Fruit fly (Drosophila melanogaster): Measurements from ENCODE around the gene Grip163.

Grip163 gene

DNA sequence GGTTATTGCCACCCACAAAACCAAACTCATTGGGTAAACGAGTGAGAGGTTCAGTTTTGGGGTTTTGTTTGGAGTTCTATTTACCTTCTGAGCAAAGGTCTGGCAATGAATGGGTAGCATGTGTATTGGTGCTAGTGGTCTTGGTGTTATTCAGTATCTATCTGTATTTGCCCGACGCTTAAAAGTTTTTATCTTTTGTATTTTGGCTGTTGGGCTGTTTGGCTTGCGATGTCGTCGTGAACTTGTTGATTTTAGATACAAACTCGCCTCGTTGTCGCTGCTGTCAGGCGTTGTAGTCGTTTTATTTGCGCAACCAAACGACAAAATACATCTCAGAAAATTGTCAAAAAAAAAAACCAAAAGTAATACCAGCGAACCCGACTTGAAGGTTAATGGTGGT is 47.5 kb upstream of the Grip163 start (continued):
- TF ChIP-seq CG11695 (GFP tag; IDR thresholded peaks at IDR 0.05) (0 out of 3 replicates have a peak, but pooled peaks have one; percentile 24), CG32532 (GFP tag; IDR thresholded peaks at IDR 0.05) (0 out of 2 replicates have a peak, but pooled peaks have one; percentile 14), CG34422 (GFP tag; IDR thresholded peaks at IDR 0.05) (peak; percentile 37; the same call in 1 of the 3 replicates), pros (GFP tag; optimal IDR thresholded peaks at IDR 0.05) (no peak), mam (GFP tag; optimal IDR thresholded peaks at IDR 0.05) (no peak), pnt (GFP tag; optimal IDR thresholded peaks at IDR 0.05) (no peak), Fer1 (GFP tag; optimal IDR thresholded peaks at IDR 0.05) (peak; percentile 58), HLH3B (GFP tag; IDR thresholded peaks at IDR 0.05) (peak; percentile 24; the same call in 1 of the 2 replicates), Sox100B (GFP tag; optimal IDR thresholded peaks at IDR 0.05) (peak; percentile 31), esg (GFP tag; conservative IDR thresholded peaks at IDR 0.05) (no peak), hkb (optimal IDR thresholded peaks at IDR 0.05) (no peak), hkb (GFP tag; IDR thresholded peaks at IDR 0.05) (peak; percentile 58; the same call in 1 of the 2 replicates), PHDP (tag; optimal IDR thresholded peaks at IDR 0.05) (peak; percentile 32), kni (GFP tag; optimal IDR thresholded peaks at IDR 0.05) (peak; percentile 8), ci (GFP tag; IDR thresholded peaks at IDR 0.05) (peak; percentile 65; the same call in 2 of the 3 replicates), Meics (GFP tag; optimal IDR thresholded peaks at IDR 0.05) (peak; percentile 8), ewg (GFP tag; optimal IDR thresholded peaks at IDR 0.05) (no peak), CG4328 (GFP tag; optimal IDR thresholded peaks at IDR 0.05) (no peak), CG10209 (GFP tag; optimal IDR thresholded peaks at IDR 0.05) (peak; percentile 11), CG1647 (GFP tag; optimal IDR thresholded peaks at IDR 0.05) (peak; percentile 8), ase (GFP tag; IDR thresholded peaks at IDR 0.05) (no peak), HHEX (GFP tag; optimal IDR thresholded peaks at IDR 0.05) (no peak), Vsx1 (GFP tag; optimal IDR thresholded peaks at IDR 0.05) (no peak), lmd (GFP tag; IDR thresholded peaks at IDR 0.05) (no peak), CG7556 (GFP tag; optimal IDR thresholded peaks at IDR 0.05) (no peak), disco-r (GFP tag; optimal IDR thresholded peaks at IDR 0.05) (no peak), odd (GFP tag; optimal IDR thresholded peaks at IDR 0.05) (peak; percentile 30), CG4617 (GFP tag; optimal IDR thresholded peaks at IDR 0.05; ENCODE audit: borderline replicate concordance) (no peak), fu2 (GFP tag; optimal IDR thresholded peaks at IDR 0.05) (no peak), Neu2 (GFP tag; optimal IDR thresholded peaks at IDR 0.05; ENCODE audit: borderline replicate concordance) (no peak), CG3407 (GFP tag; optimal IDR thresholded peaks at IDR 0.05) (peak; percentile 36), CG8359 (GFP tag; optimal IDR thresholded peaks at IDR 0.05; ENCODE audit: borderline replicate concordance) (peak; percentile 7), CG2875 (GFP tag; optimal IDR thresholded peaks at IDR 0.05) (peak; percentile 3), CG15514 (GFP tag; optimal IDR thresholded peaks at IDR 0.05) (peak; percentile 47), CG10267 (tag; optimal IDR thresholded peaks at IDR 0.05) (no peak), Kr (GFP tag; optimal IDR thresholded peaks at IDR 0.05) (no peak), shn (GFP tag; optimal IDR thresholded peaks at IDR 0.05) (no peak), Dbx (GFP tag; IDR thresholded peaks at IDR 0.05) (no peak), Tbp (GFP tag; optimal IDR thresholded peaks at IDR 0.05) (no peak), Awh (GFP tag; IDR thresholded peaks at IDR 0.05) (peak; percentile 58), E2f2 (GFP tag; IDR thresholded peaks at IDR 0.05) (peak; percentile 33; the same call in 1 of the 2 replicates), CG14441 (GFP tag; IDR thresholded peaks at IDR 0.05) (0 out of 2 replicates have a peak, but pooled peaks have one; percentile 15)

DNA sequence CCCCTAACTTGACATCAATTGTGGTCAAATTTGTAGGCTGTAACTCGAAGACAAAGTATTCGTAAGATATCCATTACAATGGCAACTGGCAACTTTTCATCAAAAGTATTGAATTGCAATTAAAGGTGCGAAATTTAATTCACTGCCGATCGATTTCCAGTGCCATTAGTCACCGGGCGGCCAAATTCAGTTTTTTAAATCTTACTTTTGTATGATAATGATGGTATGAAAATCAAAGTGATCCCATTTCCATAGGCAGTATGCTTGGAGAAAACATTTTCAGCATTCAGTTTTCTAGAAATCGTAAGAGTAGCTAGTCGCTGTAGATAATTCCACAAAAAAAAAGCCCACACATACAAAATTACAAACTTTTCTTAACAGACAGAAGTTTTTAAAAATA is 46.3 kb upstream of the Grip163 start, which contains the start of gene CG43638:
TSS of gene CG43638 (plus strand) at position 301 of the 400 bp plus-strand sequence.
- TF ChIP-seq Dip3 (GFP tag; optimal IDR thresholded peaks at IDR 0.05) (no peak), CG9727 (GFP tag; optimal IDR thresholded peaks at IDR 0.05) (no peak), CG30020 (tag; optimal IDR thresholded peaks at IDR 0.05) (no peak), CG15479 (GFP tag; optimal IDR thresholded peaks at IDR 0.05) (no peak), Fer2 (tag; optimal IDR thresholded peaks at IDR 0.05) (no peak), wor (GFP tag; IDR thresholded peaks at IDR 0.05) (no peak), Vsx1 (GFP tag; optimal IDR thresholded peaks at IDR 0.05) (no peak), unpg (GFP tag; optimal IDR thresholded peaks at IDR 0.05) (no peak), jing (GFP tag; optimal IDR thresholded peaks at IDR 0.05) (no peak), Camta (GFP tag; optimal IDR thresholded peaks at IDR 0.05) (no peak), Max (GFP tag; optimal IDR thresholded peaks at IDR 0.05) (no peak), B-H1 (GFP tag; IDR thresholded peaks at IDR 0.05) (no peak), CG32532 (GFP tag; IDR thresholded peaks at IDR 0.05) (no peak)
